Fruit fly (Drosophila melanogaster): ENCODE results near the gene DZIP1.

DZIP1 gene

dm6 chr3R:24566756-24567426, 51.8 kb downstream of the DZIP1 start:
- TF ChIP-seq CG4496 (GFP tag; IDR thresholded peaks at IDR 0.05), result peak; percentile 51; the same call in 2 of the 3 replicates
- TF ChIP-seq fd96Ca (GFP tag; IDR thresholded peaks at IDR 0.05), result no peak; the same call in 2 of the 3 replicates
- no peak for TF ChIP-seq CG14655 (GFP tag; optimal IDR thresholded peaks at IDR 0.05)
- TF ChIP-seq CG9948 (tag; optimal IDR thresholded peaks at IDR 0.05), result no peak
- no peak for TF ChIP-seq Snoo (tag; optimal IDR thresholded peaks at IDR 0.05)
- TF ChIP-seq D1 (tag; optimal IDR thresholded peaks at IDR 0.05), result no peak
- no peak for TF ChIP-seq gl (tag; optimal IDR thresholded peaks at IDR 0.05)
- no peak for TF ChIP-seq CG15710 (tag; optimal IDR thresholded peaks at IDR 0.05)
- no peak for TF ChIP-seq rn (GFP tag; IDR thresholded peaks at IDR 0.05)
- peak; percentile 15 for TF ChIP-seq Ets98B (GFP tag; IDR thresholded peaks at IDR 0.05)
- TF ChIP-seq EcR (GFP tag; optimal IDR thresholded peaks at IDR 0.05), result peak; percentile 78
- no peak for TF ChIP-seq CG10348 (GFP tag; IDR thresholded peaks at IDR 0.05)

- TF ChIP-seq Ets98B (GFP tag; IDR thresholded peaks at IDR 0.05) (peak; percentile 84), CG34367 (tag; optimal IDR thresholded peaks at IDR 0.05) (no peak), Pif1B (GFP tag; optimal IDR thresholded peaks at IDR 0.05) (peak; percentile 2), CG15710 (tag; optimal IDR thresholded peaks at IDR 0.05) (peak; percentile 4), CG10348 (GFP tag; IDR thresholded peaks at IDR 0.05) (peak; percentile 61), CG8301 (tag; optimal IDR thresholded peaks at IDR 0.05) (peak; percentile 65), CG13204 (GFP tag; optimal IDR thresholded peaks at IDR 0.05) (no peak), Pif1A (GFP tag; optimal IDR thresholded peaks at IDR 0.05) (peak; percentile 50), CG8159 (tag; optimal IDR thresholded peaks at IDR 0.05) (no peak), rn (GFP tag; IDR thresholded peaks at IDR 0.05) (peak; percentile 17; the same call in 1 of the 2 replicates), EcR (GFP tag; optimal IDR thresholded peaks at IDR 0.05) (no peak), CG9948 (tag; optimal IDR thresholded peaks at IDR 0.05) (no peak), D1 (tag; optimal IDR thresholded peaks at IDR 0.05) (no peak), CG4496 (GFP tag; IDR thresholded peaks at IDR 0.05) (peak; percentile 89), CG17806 (tag; optimal IDR thresholded peaks at IDR 0.05) (no peak), Snoo (tag; optimal IDR thresholded peaks at IDR 0.05) (peak; percentile 8), CG14655 (GFP tag; optimal IDR thresholded peaks at IDR 0.05) (peak; percentile 65), gl (tag; optimal IDR thresholded peaks at IDR 0.05) (no peak), CG12605 (GFP tag; IDR thresholded peaks at IDR 0.05) (peak; percentile 58), fd96Ca (GFP tag; IDR thresholded peaks at IDR 0.05) (peak; percentile 82), CG32121 (GFP tag; IDR thresholded peaks at IDR 0.05) (peak; percentile 88)
Measured at dm6 chr3R:24567427-24567771, 52.3 kb downstream of the DZIP1 start.
